Fruit fly (Drosophila melanogaster) whole organism, embryonic: Measurements from ENCODE around the gene Tango1.
A peak's percentile ranks its signal among the peaks of the same experiment; 100 is the strongest.

Source experiments
- ATbp ChIP-seq: fragments of 200-800 bp; sonication (Bioruptor generic); optimal IDR thresholded peaks from 2 replicates; lab custom pipeline; 2017; ENCODE audit warnings: missing biosample characterization, mild to moderate bottlenecking, missing genetic modification characterization, missing genetic modification reagents
- Antp ChIP-seq: fragments of 200-800 bp; sonication (Bioruptor generic); optimal IDR thresholded peaks from 3 replicates; lab custom pipeline; 2016; ENCODE audit warnings: missing biosample characterization, missing genetic modification characterization
- Atf3 ChIP-seq: fragments of 200-800 bp; sonication (Bioruptor generic); optimal IDR thresholded peaks from 3 replicates; lab custom pipeline; 2016; ENCODE audit warnings: missing biosample characterization, missing genetic modification characterization
- CG11085 ChIP-seq: fragments of 200-800 bp; sonication (Bioruptor generic); IDR thresholded peaks from 2 replicates; pipeline ENCODE4 v1.3.6; 2022; ENCODE audit warnings: missing biosample characterization, missing genetic modification characterization
- CG14965 ChIP-seq: fragments of 200-800 bp; sonication (Bioruptor generic); optimal IDR thresholded peaks from 2 replicates; lab custom pipeline; 2016; ENCODE audit warnings: missing biosample characterization, missing genetic modification characterization, borderline replicate concordance
- CG15514 ChIP-seq: fragments of 200-800 bp; sonication (Bioruptor generic); optimal IDR thresholded peaks from 3 replicates; lab custom pipeline; 2017; ENCODE audit warnings: missing biosample characterization, missing genetic modification characterization, mild to moderate bottlenecking, moderate library complexity, missing genetic modification reagents
- CG17328 ChIP-seq: fragments of 200-800 bp; sonication (Bioruptor generic); IDR thresholded peaks from 2 replicates; pipeline ENCODE4 v1.3.6; 2022; ENCODE audit warnings: missing biosample characterization, missing genetic modification characterization
- CG17385 ChIP-seq: fragments of 200-800 bp; sonication (Bioruptor generic); optimal IDR thresholded peaks from 3 replicates; lab custom pipeline; 2018; ENCODE audit warnings: missing biosample characterization, mild to moderate bottlenecking, missing genetic modification characterization
- CG17912 ChIP-seq: fragments of 200-800 bp; sonication (Bioruptor generic); optimal IDR thresholded peaks from 2 replicates; lab custom pipeline; 2018; ENCODE audit warnings: missing biosample characterization, mild to moderate bottlenecking, missing genetic modification characterization
- CG1792 ChIP-seq: fragments of 200-800 bp; sonication (Bioruptor generic); optimal IDR thresholded peaks from 2 replicates; lab custom pipeline; 2016; ENCODE audit warnings: missing biosample characterization, missing genetic modification characterization
- CG2116 ChIP-seq: fragments of 200-800 bp; sonication (Bioruptor generic); optimal IDR thresholded peaks from 3 replicates; lab custom pipeline; 2018; ENCODE audit warnings: missing biosample characterization, mild to moderate bottlenecking, missing genetic modification characterization
- CG2120 ChIP-seq: fragments of 200-800 bp; sonication (Bioruptor generic); optimal IDR thresholded peaks from 3 replicates; lab custom pipeline; 2016; ENCODE audit warnings: missing biosample characterization, missing genetic modification characterization
- CG30020 ChIP-seq: fragments of 200-800 bp; optimal IDR thresholded peaks from 2 replicates; lab custom pipeline; 2019; ENCODE audit warnings: missing biosample characterization, mild to moderate bottlenecking, missing genetic modification characterization, moderate library complexity
- CG33213 ChIP-seq: fragments of 200-800 bp; sonication (Bioruptor generic); optimal IDR thresholded peaks from 3 replicates; lab custom pipeline; 2016; ENCODE audit warnings: missing biosample characterization, missing genetic modification characterization
- CG34376 ChIP-seq: fragments of 200-800 bp; sonication (Bioruptor generic); optimal IDR thresholded peaks from 2 replicates; lab custom pipeline; 2018; ENCODE audit warnings: missing biosample characterization, mild to moderate bottlenecking, missing genetic modification characterization
- CG4617 ChIP-seq: fragments of 200-800 bp; sonication (Bioruptor generic); optimal IDR thresholded peaks from 3 replicates; lab custom pipeline; 2016; ENCODE audit warnings: missing biosample characterization, missing genetic modification characterization, borderline replicate concordance
- CG4820 ChIP-seq: fragments of 200-800 bp; sonication (Bioruptor generic); optimal IDR thresholded peaks from 3 replicates; lab custom pipeline; 2016; ENCODE audit warnings: missing biosample characterization, missing genetic modification characterization
- CG6683 ChIP-seq: fragments of 200-800 bp; sonication (Bioruptor generic); optimal IDR thresholded peaks from 2 replicates; lab custom pipeline; 2017; ENCODE audit warnings: missing biosample characterization, mild to moderate bottlenecking, missing genetic modification characterization, missing genetic modification reagents
- CG7556 ChIP-seq: fragments of 200-800 bp; sonication (Bioruptor generic); optimal IDR thresholded peaks from 2 replicates; lab custom pipeline; 2017; ENCODE audit warnings: missing biosample characterization, mild to moderate bottlenecking, missing genetic modification characterization
- D ChIP-seq, 2 experiments: fragments of 200-800 bp in 1 of 2; fragments of >200 bp in 1 of 2; sonication (Bioruptor generic) in 1 of 2; optimal IDR thresholded peaks; 2 replicates in 1 of 2; 3 replicates in 1 of 2; lab custom pipeline; 2017; ENCODE audit warnings: mild to moderate bottlenecking in 1 of 2, missing biosample characterization in 1 of 2, missing genetic modification characterization in 1 of 2, missing genetic modification reagents in 1 of 2
- Dek ChIP-seq: fragments of 200-800 bp; sonication (Bioruptor generic); optimal IDR thresholded peaks from 3 replicates; lab custom pipeline; 2019; ENCODE audit warnings: missing biosample characterization, mild to moderate bottlenecking, missing genetic modification characterization, moderate library complexity
- Dp ChIP-seq: fragments of 200-800 bp; sonication (Bioruptor generic); optimal IDR thresholded peaks from 2 replicates; lab custom pipeline; 2018; ENCODE audit warnings: missing biosample characterization, mild to moderate bottlenecking, missing genetic modification characterization, moderate library complexity
- Dref ChIP-seq: fragments of 200-800 bp; sonication (Bioruptor generic); IDR thresholded peaks from 2 replicates; pipeline ENCODE4 v1.3.6; 2022; ENCODE audit warnings: missing biosample characterization, missing genetic modification characterization
- Fer3 ChIP-seq: fragments of 200-800 bp; sonication (Bioruptor generic); optimal IDR thresholded peaks from 2 replicates; lab custom pipeline; 2018; ENCODE audit warnings: missing biosample characterization, mild to moderate bottlenecking, missing genetic modification characterization, moderate library complexity
- H2.0 ChIP-seq: fragments of 200-800 bp; sonication (Bioruptor generic); IDR thresholded peaks from 2 replicates; pipeline ENCODE4 v1.3.6; 2022; ENCODE audit warnings: missing biosample characterization, missing genetic modification characterization
- Lim3 ChIP-seq: fragments of 200-800 bp; sonication (Bioruptor generic); IDR thresholded peaks from 2 replicates; pipeline ENCODE4 v1.3.6; 2022; ENCODE audit warnings: missing biosample characterization, missing genetic modification characterization
- Max ChIP-seq: fragments of 200-800 bp; sonication (Bioruptor generic); optimal IDR thresholded peaks from 2 replicates; lab custom pipeline; 2016; ENCODE audit warnings: missing biosample characterization, mild to moderate bottlenecking, missing genetic modification characterization
- Meics ChIP-seq: fragments of 200-800 bp; sonication (Bioruptor generic); optimal IDR thresholded peaks from 2 replicates; lab custom pipeline; 2017; ENCODE audit warnings: missing biosample characterization, mild to moderate bottlenecking, missing genetic modification characterization
- NK7.1 ChIP-seq: fragments of 200-800 bp; sonication (Bioruptor generic); optimal IDR thresholded peaks from 3 replicates; lab custom pipeline; 2016; ENCODE audit warnings: missing biosample characterization, missing genetic modification characterization
- Nf-YA ChIP-seq: fragments of 200-800 bp; sonication (Bioruptor generic); IDR thresholded peaks from 2 replicates; pipeline ENCODE4 v1.3.6; 2022; ENCODE audit warnings: missing biosample characterization, missing genetic modification characterization
- Pdp1 ChIP-seq, 2 experiments: fragments of 200-800 bp; sonication (Bioruptor generic); optimal IDR thresholded peaks; 3 replicates each; lab custom pipeline; 2016; ENCODE audit warnings: missing biosample characterization in 2 of 2, missing genetic modification characterization in 2 of 2, mild to moderate bottlenecking in 1 of 2, moderate library complexity in 1 of 2
- ab ChIP-seq: fragments of 200-800 bp; sonication (Bioruptor generic); optimal IDR thresholded peaks from 2 replicates; lab custom pipeline; 2016; ENCODE audit warnings: missing biosample characterization, missing genetic modification characterization
- bbx ChIP-seq: fragments of 200-800 bp; sonication (Bioruptor generic); IDR thresholded peaks from 2 replicates; pipeline ENCODE4 v1.3.6; 2022; ENCODE audit warnings: missing biosample characterization, missing genetic modification characterization; ENCODE audit not compliant: partially characterized antibody
- br ChIP-seq: fragments of >200 bp; optimal IDR thresholded peaks from 2 replicates; lab custom pipeline; 2017
- dysf ChIP-seq: fragments of 200-800 bp; sonication (Bioruptor generic); IDR thresholded peaks from 3 replicates; pipeline ENCODE4 v1.3.6; 2022; ENCODE audit warnings: missing biosample characterization, missing genetic modification characterization
- gcm ChIP-seq: fragments of 200-800 bp; sonication (Bioruptor generic); optimal IDR thresholded peaks from 2 replicates; lab custom pipeline; 2019; ENCODE audit warnings: missing biosample characterization, mild to moderate bottlenecking, missing genetic modification characterization, moderate library complexity
- hbn ChIP-seq: fragments of 200-800 bp; sonication (Bioruptor generic); IDR thresholded peaks from 2 replicates; pipeline ENCODE4 v1.3.6; 2022; ENCODE audit warnings: missing biosample characterization, missing genetic modification characterization; ENCODE audit not compliant: partially characterized antibody
- hth ChIP-seq: fragments of >200 bp; optimal IDR thresholded peaks from 2 replicates; lab custom pipeline; 2017; ENCODE audit warnings: inconsistent platforms
- inv ChIP-seq: fragments of 200-800 bp; sonication (Bioruptor generic); IDR thresholded peaks from 2 replicates; pipeline ENCODE4 v1.3.6; 2022; ENCODE audit warnings: missing biosample characterization, missing genetic modification characterization; ENCODE audit not compliant: partially characterized antibody
- lbe ChIP-seq: fragments of 200-800 bp; sonication (Bioruptor generic); optimal IDR thresholded peaks from 2 replicates; lab custom pipeline; 2016; ENCODE audit warnings: missing biosample characterization, mild to moderate bottlenecking, missing genetic modification characterization
- luna ChIP-seq: fragments of 200-800 bp; sonication (Bioruptor generic); optimal IDR thresholded peaks from 2 replicates; lab custom pipeline; 2016; ENCODE audit warnings: missing biosample characterization, missing genetic modification characterization
- nau ChIP-seq: fragments of 200-800 bp; sonication (Bioruptor generic); optimal IDR thresholded peaks from 3 replicates; lab custom pipeline; 2017; ENCODE audit warnings: missing biosample characterization, mild to moderate bottlenecking, missing genetic modification characterization, missing genetic modification reagents
- nerfin-2 ChIP-seq: fragments of 200-800 bp; sonication (Bioruptor generic); IDR thresholded peaks from 2 replicates; pipeline ENCODE4 v1.3.6; 2022; ENCODE audit warnings: missing biosample characterization, missing genetic modification characterization; ENCODE audit not compliant: partially characterized antibody
- pros ChIP-seq: fragments of 200-800 bp; sonication (Bioruptor generic); optimal IDR thresholded peaks from 3 replicates; lab custom pipeline; 2019; ENCODE audit warnings: missing biosample characterization, mild to moderate bottlenecking, missing genetic modification characterization, moderate library complexity
- sc ChIP-seq, 3 experiments: fragments of >200 bp in 2 of 3; fragments of 200-800 bp in 1 of 3; sonication (Bioruptor generic) in 1 of 3; optimal IDR thresholded peaks; 2 replicates in 2 of 3; 3 replicates in 1 of 3; lab custom pipeline; 2017; ENCODE audit warnings: mild to moderate bottlenecking in 1 of 3, missing biosample characterization in 1 of 3, missing genetic modification characterization in 1 of 3, missing genetic modification reagents in 1 of 3
- sisA ChIP-seq: fragments of 200-800 bp; sonication (Bioruptor generic); IDR thresholded peaks from 2 replicates; pipeline ENCODE4 v1.3.6; 2022; ENCODE audit warnings: missing biosample characterization, missing genetic modification characterization
- tin ChIP-seq: fragments of 200-800 bp; sonication (Bioruptor generic); optimal IDR thresholded peaks from 3 replicates; lab custom pipeline; 2016; ENCODE audit warnings: missing biosample characterization, missing genetic modification characterization
- trh ChIP-seq: fragments of 200-800 bp; sonication (Bioruptor generic); optimal IDR thresholded peaks from 2 replicates; lab custom pipeline; 2016; ENCODE audit warnings: missing biosample characterization, missing genetic modification characterization

Gene Tango1

DNA sequence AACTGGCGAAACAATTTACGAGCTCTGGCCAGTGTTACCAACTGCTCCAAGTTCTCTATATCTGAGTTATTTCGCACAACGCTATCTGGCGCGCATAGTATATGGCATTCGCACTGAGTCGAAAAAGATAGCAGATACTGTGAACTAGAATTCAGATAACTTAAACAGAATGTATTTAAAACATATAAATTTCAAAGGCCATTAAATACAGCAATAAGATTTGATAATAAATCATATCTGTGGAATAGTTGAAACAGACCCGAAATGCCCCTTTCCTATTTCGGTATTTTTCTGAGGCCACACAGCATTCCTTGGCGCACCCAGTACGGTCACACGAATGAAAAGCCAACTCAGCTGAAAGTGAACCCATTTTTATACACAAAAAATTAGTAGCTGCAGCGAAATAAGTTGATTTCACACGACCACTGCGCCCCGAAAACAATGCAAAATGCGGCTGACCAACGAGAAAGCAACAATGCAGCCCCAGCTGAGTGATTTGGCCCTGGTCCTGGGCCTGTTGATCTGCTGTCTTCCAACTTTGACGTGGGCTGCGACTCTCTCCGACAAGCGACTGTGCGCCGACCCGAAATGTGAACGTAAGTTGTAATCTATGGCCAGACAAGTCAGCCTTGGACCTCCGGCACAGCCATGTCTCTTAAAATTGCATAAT is at the start of gene Tango1, which contains the start of gene CG31635 (continued):
- TF ChIP-seq CG30020 (peak; percentile 56), CG2116 (GFP tag; lab: Kevin White, UChicago) (peak; percentile 63), CG4617 (peak; percentile 68), Pdp1 (GFP tag; optimal IDR thresholded peaks at IDR 0.05; lab: Kevin White, UChicago) (peak; percentile 35 to 37), dysf (0 out of 3 replicates have a peak, but pooled peaks have one; percentile 22), Nf-YA (GFP tag; lab: Robert Waterston, UW) (no peak), CG17912 (GFP tag; lab: Kevin White, UChicago) (no peak), pros (GFP tag; lab: Kevin White, UChicago) (no peak), CG4820 (GFP tag; lab: Kevin White, UChicago) (no peak), CG2120 (peak; percentile 39), Dp (GFP tag; lab: Kevin White, UChicago) (peak; percentile 65), hbn (GFP tag; lab: Robert Waterston, UW) (no peak), nerfin-2 (GFP tag; lab: Robert Waterston, UW) (no peak), CG7556 (no peak), Lim3 (GFP tag; lab: Robert Waterston, UW) (no peak), Fer3 (tag; lab: Kevin White, UChicago) (no peak), CG15514 (no peak), sisA (no peak), nau (no peak)

- TF ChIP-seq tin (GFP tag; lab: Kevin White, UChicago) (peak; percentile 83), CG17328 (GFP tag; lab: Robert Waterston, UW) (peak; percentile 92), Max (GFP tag; lab: Kevin White, UChicago) (peak; percentile 83), ab (GFP tag; lab: Kevin White, UChicago) (peak; percentile 69), inv (no peak; the same call in 1 of the 2 replicates), ATbp (GFP tag; lab: Kevin White, UChicago) (peak; percentile 84), H2.0 (GFP tag; lab: Robert Waterston, UW) (peak; percentile 93), CG34376 (GFP tag; lab: Kevin White, UChicago) (peak; percentile 93), NK7.1 (peak; percentile 75), CG17385 (GFP tag; lab: Kevin White, UChicago) (peak; percentile 88), Antp (GFP tag; lab: Kevin White, UChicago) (peak; percentile 84), CG11085 (GFP tag; lab: Robert Waterston, UW) (peak; percentile 95), Pdp1 (GFP tag; optimal IDR thresholded peaks at IDR 0.05; lab: Kevin White, UChicago) (peak; percentile 87), CG1792 (peak; percentile 83), CG14965 (GFP tag; lab: Kevin White, UChicago) (no peak), hth (lab: Kevin White, UChicago) (no peak), gcm (GFP tag; lab: Kevin White, UChicago) (peak; percentile 68), br (no peak), Meics (GFP tag; lab: Kevin White, UChicago) (peak; percentile 94), lbe (no peak), trh (GFP tag; lab: Kevin White, UChicago) (peak; percentile 75), CG6683 (GFP tag; lab: Kevin White, UChicago) (peak; percentile 89), bbx (GFP tag; lab: Robert Waterston, UW) (0 out of 2 replicates have a peak, but pooled peaks have one; percentile 15), CG33213 (peak; percentile 74), D (optimal IDR thresholded peaks at IDR 0.05; lab: Kevin White, UChicago) (no peak), D (GFP tag; optimal IDR thresholded peaks at IDR 0.05; lab: Kevin White, UChicago) (peak; percentile 42), luna (peak; percentile 62), Atf3 (GFP tag; lab: Kevin White, UChicago) (peak; percentile 64), Dek (tag; lab: Kevin White, UChicago) (peak; percentile 91), Dref (GFP tag; lab: Robert Waterston, UW) (peak; percentile 29), sc (optimal IDR thresholded peaks at IDR 0.05; lab: Kevin White, UChicago) (no peak), sc (GFP tag; optimal IDR thresholded peaks at IDR 0.05; lab: Kevin White, UChicago) (peak; percentile 61), CG2116 (GFP tag; lab: Kevin White, UChicago) (peak; percentile 39)
Observed at dm6 chr2L:6601018-6601505, 48.1 kb upstream of the Tango1 start, which contains the start of gene Dpp10. Dpp10 (minus strand) TSS chr2L:6601068.
